ENCODE assay signal across 4 fruit fly cellular contexts in the genomic region with DNA sequence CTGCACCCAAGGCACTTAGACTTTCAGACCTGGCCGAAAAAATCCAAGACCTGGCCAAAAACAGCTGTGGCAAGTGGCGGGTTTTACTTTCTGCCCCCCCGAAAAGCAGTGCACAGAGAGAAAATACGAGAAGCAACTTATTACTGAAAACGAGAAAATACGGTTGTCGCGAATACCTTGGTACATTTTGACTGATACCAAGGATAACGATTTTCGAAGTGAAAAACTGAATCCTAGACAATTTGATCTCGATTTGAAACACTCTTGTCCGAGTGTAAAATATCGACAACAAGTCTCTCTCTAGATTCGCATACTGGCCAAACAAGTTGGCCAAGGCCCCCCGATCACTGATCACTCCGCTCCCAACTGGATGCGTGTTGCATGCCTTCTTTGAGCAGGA.
TF ChIP-seq lines count a peak whose summit lies in the region.

No protein-coding gene starts in this region.

- no peak for TF ChIP-seq CTCF in whole organism, embryonic (GFP tag; optimal IDR thresholded peaks at IDR 0.05; lab: Kevin White, UChicago)

TF ChIP-seq in whole organism, embryonic, 481 proteins besides CTCF, POLR2A, EP300 and RAD21 (continues in another document):
- TF ChIP-seq pan (optimal IDR thresholded peaks at IDR 0.05; lab: Kevin White, UChicago) (no peak), pan (GFP tag; optimal IDR thresholded peaks at IDR 0.05 in 1 of 2, IDR thresholded peaks at IDR 0.05 in 1 of 2) (peak in 1 of 2 experiments; percentile 36), Ptx1 (GFP tag; IDR thresholded peaks at IDR 0.05; lab: Robert Waterston, UW) (peak; percentile 56), Ravus (GFP tag; IDR thresholded peaks at IDR 0.05; lab: Robert Waterston, UW) (no peak), pb (GFP tag; optimal IDR thresholded peaks at IDR 0.05; lab: Kevin White, UChicago) (no peak), grn (GFP tag; optimal IDR thresholded peaks at IDR 0.05; lab: Kevin White, UChicago) (no peak), Nf-YC (tag; optimal IDR thresholded peaks at IDR 0.05; lab: Kevin White, UChicago) (no peak), CG10147 (GFP tag; optimal IDR thresholded peaks at IDR 0.05; lab: Kevin White, UChicago) (no peak), nom (GFP tag; optimal IDR thresholded peaks at IDR 0.05; lab: Kevin White, UChicago) (peak; percentile 88), Ets65A (GFP tag; lab: Kevin White, UChicago) (peak; percentile 21), salm (tag; optimal IDR thresholded peaks at IDR 0.05; lab: Kevin White, UChicago) (no peak), HLH4C (GFP tag; IDR thresholded peaks at IDR 0.05; lab: Robert Waterston, UW; ENCODE audit: partially characterized antibody) (no peak), CG8290 (GFP tag; optimal IDR thresholded peaks at IDR 0.05; lab: Kevin White, UChicago) (no peak), CG8290 (tag; optimal IDR thresholded peaks at IDR 0.05; lab: Kevin White, UChicago) (peak in 1 of 2 experiments; percentile 4), CG15601 (tag; optimal IDR thresholded peaks at IDR 0.05; lab: Kevin White, UChicago) (no peak), CG2202 (tag; optimal IDR thresholded peaks at IDR 0.05; lab: Kevin White, UChicago) (no peak), CG1024 (GFP tag; IDR thresholded peaks at IDR 0.05; lab: Robert Waterston, UW) (0 out of 2 replicates have a peak, but pooled peaks have one; percentile 23), Xbp1 (GFP tag; optimal IDR thresholded peaks at IDR 0.05; lab: Kevin White, UChicago) (peak; percentile 21), Neu2 (GFP tag; optimal IDR thresholded peaks at IDR 0.05; lab: Kevin White, UChicago; ENCODE audit: borderline replicate concordance) (no peak), CG2678 (tag; optimal IDR thresholded peaks at IDR 0.05; lab: Kevin White, UChicago) (peak; percentile 27), Jarid2 (GFP tag; optimal IDR thresholded peaks at IDR 0.05; lab: Kevin White, UChicago) (no peak)

TF ChIP-seq in whole organism, prepupa, 60 proteins besides CTCF, POLR2A, EP300 and RAD21 (continues in another document):
- TF ChIP-seq CG11762 (GFP tag; optimal IDR thresholded peaks at IDR 0.05; lab: Kevin White, UChicago; ENCODE audit: insufficient read depth) (peak; percentile 82), salr (GFP tag; optimal IDR thresholded peaks at IDR 0.05; lab: Kevin White, UChicago) (peak; percentile 87 to 92), CG6808 (GFP tag; optimal IDR thresholded peaks at IDR 0.05; lab: Kevin White, UChicago) (peak; percentile 93), ss (GFP tag; optimal IDR thresholded peaks at IDR 0.05; lab: Kevin White, UChicago) (peak; percentile 94 to 95), CG32006 (GFP tag; optimal IDR thresholded peaks at IDR 0.05; lab: Kevin White, UChicago) (peak; percentile 95), CG16779 (tag; optimal IDR thresholded peaks at IDR 0.05; lab: Kevin White, UChicago) (peak; percentile 89), dsx (GFP tag; optimal IDR thresholded peaks at IDR 0.05; lab: Kevin White, UChicago; ENCODE audit: poor library complexity, severe bottlenecking) (peak; percentile 86), CG1621 (tag; optimal IDR thresholded peaks at IDR 0.05; lab: Kevin White, UChicago) (peak; percentile 93), CG3032 (tag; optimal IDR thresholded peaks at IDR 0.05; lab: Kevin White, UChicago) (peak; percentile 92), Hr38 (GFP tag; optimal IDR thresholded peaks at IDR 0.05; lab: Kevin White, UChicago) (peak; percentile 5), eg (GFP tag; IDR thresholded peaks at IDR 0.05; lab: Robert Waterston, UW) (peak; percentile 96), CG3919 (GFP tag; optimal IDR thresholded peaks at IDR 0.05; lab: Kevin White, UChicago) (peak; percentile 96), pdm3 (GFP tag; optimal IDR thresholded peaks at IDR 0.05; lab: Kevin White, UChicago) (peak; percentile 94), Sox14 (GFP tag; optimal IDR thresholded peaks at IDR 0.05; lab: Kevin White, UChicago) (peak; percentile 92), Hr39 (GFP tag; optimal IDR thresholded peaks at IDR 0.05; lab: Kevin White, UChicago) (peak; percentile 87), topi (GFP tag; optimal IDR thresholded peaks at IDR 0.05; lab: Kevin White, UChicago) (peak; percentile 94), CG34406 (GFP tag; optimal IDR thresholded peaks at IDR 0.05; lab: Kevin White, UChicago) (peak; percentile 89), acj6 (GFP tag; optimal IDR thresholded peaks at IDR 0.05; lab: Kevin White, UChicago) (peak; percentile 87), OdsH (GFP tag; optimal IDR thresholded peaks at IDR 0.05; lab: Kevin White, UChicago) (peak; percentile 91), CG7368 (GFP tag; optimal IDR thresholded peaks at IDR 0.05; lab: Kevin White, UChicago) (peak; percentile 96), CG15336 (GFP tag; IDR thresholded peaks at IDR 0.05; lab: Robert Waterston, UW) (peak; percentile 96)

TF ChIP-seq in whole organism, pupa, 21 proteins besides CTCF, POLR2A, EP300 and RAD21:
- TF ChIP-seq Ets98B (GFP tag; IDR thresholded peaks at IDR 0.05; lab: Robert Waterston, UW) = peak; percentile 96
- TF ChIP-seq CG17806 (tag; optimal IDR thresholded peaks at IDR 0.05; lab: Kevin White, UChicago) = peak; percentile 90
- peak; percentile 91 for TF ChIP-seq CG8159 (tag; optimal IDR thresholded peaks at IDR 0.05; lab: Kevin White, UChicago)
- peak; percentile 92 for TF ChIP-seq CG34367 (tag; optimal IDR thresholded peaks at IDR 0.05; lab: Kevin White, UChicago)
- TF ChIP-seq CG9948 (tag; optimal IDR thresholded peaks at IDR 0.05; lab: Kevin White, UChicago) = peak; percentile 89
- peak; percentile 96 for TF ChIP-seq CG14655 (GFP tag; optimal IDR thresholded peaks at IDR 0.05; lab: Kevin White, UChicago)
- TF ChIP-seq CG12605 (GFP tag; IDR thresholded peaks at IDR 0.05; lab: Robert Waterston, UW) = peak; percentile 93
- peak; percentile 92 for TF ChIP-seq rn (GFP tag; IDR thresholded peaks at IDR 0.05; lab: Robert Waterston, UW)
- TF ChIP-seq D1 (tag; optimal IDR thresholded peaks at IDR 0.05; lab: Kevin White, UChicago) = peak; percentile 54
- TF ChIP-seq CG8301 (tag; optimal IDR thresholded peaks at IDR 0.05; lab: Kevin White, UChicago) = peak; percentile 95
- TF ChIP-seq Pif1B (GFP tag; optimal IDR thresholded peaks at IDR 0.05; lab: Kevin White, UChicago) = peak; percentile 94
- TF ChIP-seq CG32121 (GFP tag; IDR thresholded peaks at IDR 0.05; lab: Robert Waterston, UW) = peak; percentile 96
- TF ChIP-seq Pif1A (GFP tag; optimal IDR thresholded peaks at IDR 0.05; lab: Kevin White, UChicago) = peak; percentile 94
- TF ChIP-seq CG15710 (tag; optimal IDR thresholded peaks at IDR 0.05; lab: Kevin White, UChicago) = peak; percentile 93
- TF ChIP-seq CG4496 (GFP tag; IDR thresholded peaks at IDR 0.05; lab: Robert Waterston, UW) = peak; percentile 97
- peak; percentile 81 for TF ChIP-seq CG10348 (GFP tag; IDR thresholded peaks at IDR 0.05; lab: Robert Waterston, UW)
- TF ChIP-seq Snoo (tag; optimal IDR thresholded peaks at IDR 0.05; lab: Kevin White, UChicago) = peak; percentile 84
- peak; percentile 98 for TF ChIP-seq fd96Ca (GFP tag; IDR thresholded peaks at IDR 0.05; lab: Robert Waterston, UW)
- TF ChIP-seq gl (tag; optimal IDR thresholded peaks at IDR 0.05; lab: Kevin White, UChicago) = peak; percentile 87
- peak; percentile 88 for TF ChIP-seq CG13204 (GFP tag; optimal IDR thresholded peaks at IDR 0.05; lab: Kevin White, UChicago)
- no peak for TF ChIP-seq EcR (GFP tag; optimal IDR thresholded peaks at IDR 0.05; lab: Kevin White, UChicago)

TF ChIP-seq in whole organism, wandering third instar larva, 38 proteins besides CTCF, POLR2A, EP300 and RAD21 (continues in another document):
- TF ChIP-seq fru (GFP tag; optimal IDR thresholded peaks at IDR 0.05; lab: Kevin White, UChicago) = peak; percentile 89
- peak; percentile 64 for TF ChIP-seq woc (GFP tag; optimal IDR thresholded peaks at IDR 0.05; lab: Kevin White, UChicago)
- TF ChIP-seq rgr (GFP tag; optimal IDR thresholded peaks at IDR 0.05; lab: Kevin White, UChicago) = peak; percentile 85
- TF ChIP-seq Mio (GFP tag; optimal IDR thresholded peaks at IDR 0.05; lab: Kevin White, UChicago) = no peak
- TF ChIP-seq N (GFP tag; optimal IDR thresholded peaks at IDR 0.05; lab: Kevin White, UChicago) = no peak
- TF ChIP-seq ey (GFP tag; optimal IDR thresholded peaks at IDR 0.05; lab: Kevin White, UChicago) = peak; percentile 78
- no peak for TF ChIP-seq Dif (GFP tag; optimal IDR thresholded peaks at IDR 0.05; lab: Kevin White, UChicago; ENCODE audit: partially characterized antibody)
- peak; percentile 87 for TF ChIP-seq h (GFP tag; optimal IDR thresholded peaks at IDR 0.05; lab: Kevin White, UChicago)
- peak; percentile 88 for TF ChIP-seq dmrt93B (GFP tag; optimal IDR thresholded peaks at IDR 0.05; lab: Kevin White, UChicago)
- TF ChIP-seq Dfd (GFP tag; optimal IDR thresholded peaks at IDR 0.05; lab: Kevin White, UChicago) = no peak
- no peak for TF ChIP-seq pan (optimal IDR thresholded peaks at IDR 0.05; lab: Kevin White, UChicago)
- peak; percentile 81 for TF ChIP-seq Sp1 (GFP tag; optimal IDR thresholded peaks at IDR 0.05; lab: Kevin White, UChicago)
- peak; percentile 73 for TF ChIP-seq Hnf4 (GFP tag; optimal IDR thresholded peaks at IDR 0.05; lab: Kevin White, UChicago)
- no peak for TF ChIP-seq Vsx2 (GFP tag; optimal IDR thresholded peaks at IDR 0.05; lab: Kevin White, UChicago; ENCODE audit: partially characterized antibody)
- TF ChIP-seq Abd-B (GFP tag; optimal IDR thresholded peaks at IDR 0.05; lab: Kevin White, UChicago) = no peak
- no peak for TF ChIP-seq Hr78 (GFP tag; optimal IDR thresholded peaks at IDR 0.05; lab: Kevin White, UChicago)
- TF ChIP-seq sage (GFP tag; optimal IDR thresholded peaks at IDR 0.05; lab: Kevin White, UChicago) = peak; percentile 72
- peak; percentile 68 for TF ChIP-seq psq (GFP tag; optimal IDR thresholded peaks at IDR 0.05; lab: Kevin White, UChicago)
- peak; percentile 34 for TF ChIP-seq dsf (GFP tag; optimal IDR thresholded peaks at IDR 0.05; lab: Kevin White, UChicago; ENCODE audit: borderline replicate concordance)
- no peak for TF ChIP-seq usp (GFP tag; optimal IDR thresholded peaks at IDR 0.05; lab: Kevin White, UChicago)
- no peak for TF ChIP-seq Myc (optimal IDR thresholded peaks at IDR 0.05; lab: Kevin White, UChicago)
- TF ChIP-seq Hr83 (GFP tag; optimal IDR thresholded peaks at IDR 0.05; lab: Kevin White, UChicago; ENCODE audit: poor library complexity, severe bottlenecking) = no peak
- TF ChIP-seq lola (GFP tag; optimal IDR thresholded peaks at IDR 0.05; lab: Kevin White, UChicago) = no peak
- peak; percentile 32 for TF ChIP-seq brk (GFP tag; optimal IDR thresholded peaks at IDR 0.05; lab: Kevin White, UChicago)
- TF ChIP-seq CrebA (GFP tag; optimal IDR thresholded peaks at IDR 0.05; lab: Kevin White, UChicago; ENCODE audit: borderline replicate concordance) = no peak
- no peak for TF ChIP-seq jim (GFP tag; optimal IDR thresholded peaks at IDR 0.05; lab: Kevin White, UChicago)
- no peak for TF ChIP-seq dl (GFP tag; optimal IDR thresholded peaks at IDR 0.05; lab: Kevin White, UChicago; ENCODE audit: insufficient read depth in 1 of 2, partially characterized antibody in 2 of 2)
- peak; percentile 74 for TF ChIP-seq tai (GFP tag; optimal IDR thresholded peaks at IDR 0.05; lab: Kevin White, UChicago)
- TF ChIP-seq br (GFP tag; optimal IDR thresholded peaks at IDR 0.05; lab: Kevin White, UChicago) = peak; percentile 84
